Worm (Caenorhabditis elegans) whole organism, young adult: ENCODE data around the gene srx-13.

Experiments
- ama-1 ChIP-seq, 3 experiments: fragments of 150-350 bp in 1 of 3; sonication (generic microtip) in 2 of 3; optimal IDR thresholded peaks; 2 replicates each; lab custom pipeline; 2014 to 2018; ENCODE audit warnings: missing biosample characterization in 2 of 3, missing genetic modification characterization in 2 of 3, missing genetic modification reagents in 2 of 3
- lin-26 ChIP-seq: fragments of 200-800 bp; sonication (Bioruptor generic); IDR thresholded peaks from 2 replicates; pipeline ENCODE4 v1.3.6; 2022; ENCODE audit warnings: missing genetic modification reagents, missing genetic modification characterization, missing compliant biosample characterization
- ztf-3 ChIP-seq: fragments of 200-800 bp; sonication (Bioruptor generic); optimal IDR thresholded peaks from 2 replicates; lab custom pipeline; 2018; ENCODE audit warnings: mild to moderate bottlenecking, missing genetic modification characterization, missing compliant biosample characterization

DNA sequence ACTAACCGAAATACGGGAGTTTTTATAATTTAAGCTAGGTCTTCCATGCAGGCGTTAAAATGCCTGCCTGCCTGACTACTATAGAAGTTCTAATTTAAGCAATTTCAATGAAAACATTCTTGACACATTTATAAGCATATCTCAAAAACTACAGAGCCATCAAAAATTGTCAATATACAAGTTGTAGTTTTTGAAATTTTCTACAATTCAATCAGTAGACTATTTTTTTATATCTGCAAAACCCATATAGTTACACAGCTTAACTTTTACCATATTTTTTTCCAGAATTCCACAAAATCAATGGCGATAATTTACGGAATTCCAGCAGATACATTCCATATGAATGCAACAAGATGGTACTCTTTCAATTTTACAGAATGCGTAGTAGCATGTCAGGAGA is 44.7 kb upstream of the srx-13 start, which contains the start of gene C50A2.7:
- no peak for TF ChIP-seq lin-26 (GFP tag; lab: Robert Waterston, UW)
- no peak for TF ChIP-seq ztf-3
- TF ChIP-seq ama-1 (optimal IDR thresholded peaks at IDR 0.05; lab: Kevin White, UChicago) = no peak
- TF ChIP-seq ama-1 (GFP tag; optimal IDR thresholded peaks at IDR 0.05; lab: Kevin White, UChicago) = no peak
